Worm (Caenorhabditis elegans): ENCODE measurements around the gene wrb-1.

Gene wrb-1

ce11 chrV:1151324-1151742, 44.5 kb upstream of the wrb-1 start (continued):
- TF ChIP-seq zip-2 (tag; optimal IDR thresholded peaks at IDR 0.05) (peak; percentile 86), ceh-44 (GFP tag; IDR thresholded peaks at IDR 0.05) (peak; percentile 53), daf-12 (tag; optimal IDR thresholded peaks at IDR 0.05) (no peak), hlh-11 (tag; optimal IDR thresholded peaks at IDR 0.05) (peak; percentile 100), F10B5.3 (tag; optimal IDR thresholded peaks at IDR 0.05) (peak; percentile 92), lir-3 (tag; optimal IDR thresholded peaks at IDR 0.05) (peak; percentile 93), saeg-2 (GFP tag; IDR thresholded peaks at IDR 0.05) (peak; percentile 100), zfp-3 (GFP tag; conservative IDR thresholded peaks at IDR 0.05) (peak; percentile 99), gei-8 (GFP tag; optimal IDR thresholded peaks at IDR 0.05) (peak; percentile 98), vab-7 (GFP tag; IDR thresholded peaks at IDR 0.05) (peak; percentile 98), ceh-82 (tag; optimal IDR thresholded peaks at IDR 0.05) (no peak), nhr-111 (GFP tag; optimal IDR thresholded peaks at IDR 0.05) (no peak), Y105C5A.15 (GFP tag; IDR thresholded peaks at IDR 0.05) (0 out of 2 replicates have a peak, but pooled peaks have one; percentile 8), mdt-29 (GFP tag; IDR thresholded peaks at IDR 0.05) (peak; percentile 99), lin-38 (GFP tag; IDR thresholded peaks at IDR 0.05) (peak; percentile 91), daf-19 (GFP tag; conservative IDR thresholded peaks at IDR 0.05) (no peak), madf-5 (GFP tag; IDR thresholded peaks at IDR 0.05) (peak; percentile 39 to 77; a peak in 1 of 4 replicates), lin-29 (GFP tag; IDR thresholded peaks at IDR 0.05) (peak; percentile 93)

ce11 chrV:1151830-1152229, 44.0 kb upstream of the wrb-1 start:
- TF ChIP-seq hlh-30 (tag; optimal IDR thresholded peaks at IDR 0.05; ENCODE audit: insufficient read depth), result peak; percentile 55
- TF ChIP-seq lim-7 (GFP tag; IDR thresholded peaks at IDR 0.05), result no peak
- TF ChIP-seq ceh-20 (GFP tag; IDR thresholded peaks at IDR 0.05), result peak; percentile 17; the same call in 1 of the 2 replicates

DNA sequence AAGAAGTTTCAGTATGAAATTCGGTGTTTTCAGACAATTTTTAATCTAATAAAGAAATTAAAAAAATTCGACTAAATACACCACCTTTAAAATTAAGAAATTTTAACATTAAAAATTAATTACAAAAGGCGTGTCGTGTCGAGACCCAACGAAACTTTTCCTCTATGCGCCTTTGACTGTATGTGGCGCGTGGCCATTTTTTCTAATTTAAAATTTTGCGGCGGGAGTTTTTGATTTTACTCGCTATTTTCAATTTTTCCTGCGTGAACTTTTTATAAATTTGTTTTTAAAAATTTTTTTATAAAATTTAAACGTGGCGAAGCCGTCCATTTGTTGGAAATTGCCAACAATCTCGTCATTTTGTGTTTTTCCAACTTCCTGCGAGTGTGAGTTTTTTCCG, 43.1 kb upstream of the wrb-1 start:
- TF ChIP-seq F49E8.2 (tag; optimal IDR thresholded peaks at IDR 0.05; ENCODE audit: borderline replicate concordance), result peak; percentile 26
- no peak for TF ChIP-seq fos-1 (tag; optimal IDR thresholded peaks at IDR 0.05)
- 0 out of 2 replicates have a peak, but pooled peaks have one; percentile 15 for TF ChIP-seq snpc-1.2 (GFP tag; IDR thresholded peaks at IDR 0.05)
- TF ChIP-seq lin-15B (tag; optimal IDR thresholded peaks at IDR 0.05), result no peak
- no peak for TF ChIP-seq nhr-10 (tag; optimal IDR thresholded peaks at IDR 0.05)
- TF ChIP-seq lin-38 (GFP tag; IDR thresholded peaks at IDR 0.05), result peak; percentile 62

- peak; percentile 92 for TF ChIP-seq aha-1 (tag)
- TF ChIP-seq F44E2.7 (GFP tag; IDR thresholded peaks at IDR 0.05), result no peak
- 0 out of 2 replicates have a peak, but pooled peaks have one; percentile 53 for TF ChIP-seq Y105C5A.15 (GFP tag; IDR thresholded peaks at IDR 0.05)
- TF ChIP-seq vab-7 (GFP tag; IDR thresholded peaks at IDR 0.05), result 0 out of 2 replicates have a peak, but pooled peaks have one; percentile 19
- peak; percentile 29 for TF ChIP-seq sdz-12 (GFP tag; optimal IDR thresholded peaks at IDR 0.05)
- no peak for TF ChIP-seq dpl-1 (GFP tag; optimal IDR thresholded peaks at IDR 0.05)
- no peak for TF ChIP-seq R02D3.7 (tag; optimal IDR thresholded peaks at IDR 0.05)
- TF ChIP-seq unc-62 (GFP tag; optimal IDR thresholded peaks at IDR 0.05 in 1 of 2), result peak in 1 of 2 experiments; percentile 39
- TF ChIP-seq unc-62 (tag; optimal IDR thresholded peaks at IDR 0.05), result no peak
- no peak for TF ChIP-seq aly-2 (tag; optimal IDR thresholded peaks at IDR 0.05)
- TF ChIP-seq php-3 (GFP tag; IDR thresholded peaks at IDR 0.05), result 0 out of 2 replicates have a peak, but pooled peaks have one; percentile 33
- TF ChIP-seq nhr-6 (tag; optimal IDR thresholded peaks at IDR 0.05), result peak; percentile 11
Measured at ce11 chrV:1153387-1153786, 42.5 kb upstream of the wrb-1 start.
